Fruit fly (Drosophila melanogaster) whole organism, pupa: ENCODE results near the gene Sec63.

Source experiments
- CG10348 ChIP-seq: fragments of 200-800 bp; sonication (Bioruptor generic); IDR thresholded peaks from 2 replicates; pipeline ENCODE4 v1.3.6; 2022; ENCODE audit warnings: missing biosample characterization, missing genetic modification characterization
- CG12605 ChIP-seq: fragments of 200-800 bp; sonication (Bioruptor generic); IDR thresholded peaks from 2 replicates; pipeline ENCODE4 v1.3.6; 2022; ENCODE audit warnings: missing biosample characterization, missing genetic modification characterization
- CG13204 ChIP-seq: fragments of 200-800 bp; sonication (Bioruptor generic); optimal IDR thresholded peaks from 2 replicates; lab custom pipeline; 2018; ENCODE audit warnings: missing biosample characterization, mild to moderate bottlenecking, missing genetic modification characterization, moderate library complexity
- CG14655 ChIP-seq: fragments of 200-800 bp; sonication (Bioruptor generic); optimal IDR thresholded peaks from 3 replicates; lab custom pipeline; 2017; ENCODE audit warnings: mild to moderate bottlenecking, missing biosample characterization, missing genetic modification reagents, missing genetic modification characterization
- CG15710 ChIP-seq: fragments of 200-800 bp; sonication (Bioruptor generic); optimal IDR thresholded peaks from 2 replicates; lab custom pipeline; 2018; ENCODE audit warnings: missing biosample characterization, mild to moderate bottlenecking, missing genetic modification characterization, moderate library complexity
- CG17806 ChIP-seq: fragments of 200-800 bp; sonication (Bioruptor generic); optimal IDR thresholded peaks from 2 replicates; lab custom pipeline; 2018; ENCODE audit warnings: missing biosample characterization, mild to moderate bottlenecking, missing genetic modification characterization, moderate library complexity
- CG32121 ChIP-seq: fragments of 200-800 bp; sonication (Bioruptor generic); IDR thresholded peaks from 2 replicates; pipeline ENCODE4 v1.3.6; 2022; ENCODE audit warnings: missing biosample characterization, missing genetic modification characterization
- CG8159 ChIP-seq: fragments of 200-800 bp; sonication (Bioruptor generic); optimal IDR thresholded peaks from 3 replicates; lab custom pipeline; 2018; ENCODE audit warnings: missing biosample characterization, mild to moderate bottlenecking, missing genetic modification characterization, moderate library complexity
- CG9948 ChIP-seq: fragments of 200-800 bp; sonication (Bioruptor generic); optimal IDR thresholded peaks from 2 replicates; lab custom pipeline; 2018; ENCODE audit warnings: missing biosample characterization, mild to moderate bottlenecking, missing genetic modification characterization, moderate library complexity
- D1 ChIP-seq: fragments of 200-800 bp; sonication (Bioruptor generic); optimal IDR thresholded peaks from 2 replicates; lab custom pipeline; 2018; ENCODE audit warnings: missing biosample characterization, mild to moderate bottlenecking, missing genetic modification characterization, moderate library complexity
- EcR ChIP-seq: fragments of 200-800 bp; sonication (Bioruptor generic); optimal IDR thresholded peaks from 3 replicates; lab custom pipeline; 2019; ENCODE audit warnings: missing biosample characterization, missing genetic modification characterization, mild to moderate bottlenecking, moderate library complexity, missing genetic modification reagents
- Ets98B ChIP-seq: fragments of 200-800 bp; sonication (Bioruptor generic); IDR thresholded peaks from 2 replicates; pipeline ENCODE4 v1.3.6; 2022; ENCODE audit warnings: missing biosample characterization, missing genetic modification characterization
- Pif1A ChIP-seq: fragments of 200-800 bp; sonication (Bioruptor generic); optimal IDR thresholded peaks from 3 replicates; lab custom pipeline; 2016; ENCODE audit warnings: missing biosample characterization, missing genetic modification characterization
- Pif1B ChIP-seq: fragments of 200-800 bp; sonication (Bioruptor generic); optimal IDR thresholded peaks from 3 replicates; lab custom pipeline; 2016; ENCODE audit warnings: missing biosample characterization, missing genetic modification characterization
- Snoo ChIP-seq: fragments of 200-800 bp; sonication (Bioruptor generic); optimal IDR thresholded peaks from 3 replicates; lab custom pipeline; 2017; ENCODE audit warnings: missing biosample characterization, mild to moderate bottlenecking, missing genetic modification characterization, inconsistent platforms
- fd96Ca ChIP-seq: fragments of 200-800 bp; sonication (Bioruptor generic); IDR thresholded peaks from 3 replicates; pipeline ENCODE4 v1.3.6; 2022; ENCODE audit warnings: missing biosample characterization, missing genetic modification characterization
- gl ChIP-seq: fragments of 200-800 bp; sonication (Bioruptor generic); optimal IDR thresholded peaks from 2 replicates; lab custom pipeline; 2018; ENCODE audit warnings: missing biosample characterization, mild to moderate bottlenecking, missing genetic modification characterization
- rn ChIP-seq: fragments of 200-800 bp; sonication (Bioruptor generic); IDR thresholded peaks from 2 replicates; pipeline ENCODE4 v1.3.6; 2022; ENCODE audit warnings: missing biosample characterization, missing genetic modification characterization

Gene Sec63

DNA sequence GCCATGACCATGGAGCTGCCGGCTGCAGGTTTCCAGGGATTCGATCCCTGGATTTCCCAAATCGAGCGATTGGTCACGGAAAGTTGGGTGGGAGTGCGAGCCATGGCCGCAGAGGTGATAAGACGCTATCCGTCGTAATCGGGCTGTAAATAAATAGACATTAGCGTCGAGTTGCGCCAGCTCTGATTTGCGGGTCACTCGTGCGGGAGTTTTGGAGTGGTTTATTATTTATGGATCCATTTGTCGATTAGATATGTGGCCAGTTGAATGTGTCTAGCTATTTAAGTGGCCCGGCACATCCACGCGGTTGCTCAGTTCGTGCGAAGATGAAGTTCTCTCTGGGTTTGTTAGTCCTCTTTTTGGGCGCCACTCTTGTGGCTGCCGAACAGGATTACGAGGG, 37.6 kb downstream of the Sec63 start, which contains the start of gene CG8562:
Gene CG8562, plus strand, starts transcription at position 307 of the 400 bp plus-strand sequence.
- TF ChIP-seq CG8159 (tag; lab: Kevin White, UChicago) (no peak), Pif1B (GFP tag; lab: Kevin White, UChicago) (no peak), gl (tag; lab: Kevin White, UChicago) (no peak), CG13204 (no peak), CG9948 (no peak), CG17806 (tag; lab: Kevin White, UChicago) (no peak), Snoo (tag; lab: Kevin White, UChicago) (no peak), CG32121 (GFP tag; lab: Robert Waterston, UW) (no peak), CG12605 (GFP tag; lab: Robert Waterston, UW) (no peak)

DNA sequence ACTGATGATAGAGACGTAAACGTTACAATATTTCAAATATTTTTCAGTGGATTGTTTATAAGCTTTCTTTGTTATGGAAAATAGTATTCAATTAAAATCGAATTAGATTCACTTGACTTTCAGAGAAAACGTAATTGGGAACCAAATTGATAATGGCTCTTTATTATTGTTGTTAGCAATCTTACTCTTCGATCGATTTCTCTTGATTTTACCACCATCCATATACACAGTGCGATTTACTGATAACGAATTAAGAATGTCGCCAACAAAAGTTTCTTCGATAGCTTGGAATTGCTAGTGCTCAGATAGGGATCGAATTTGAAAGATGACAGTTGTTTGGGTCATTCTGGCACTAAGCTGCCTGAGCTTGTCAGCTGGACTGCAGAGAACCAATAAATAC, 39.4 kb downstream of the Sec63 start, which contains the start of gene CG18417:
Gene CG18417, plus strand, starts transcription at position 301 of the 400 bp plus-strand sequence.
- TF ChIP-seq Ets98B, result no peak
- TF ChIP-seq Pif1B (GFP tag; lab: Kevin White, UChicago), result no peak
- TF ChIP-seq CG14655 (GFP tag; lab: Kevin White, UChicago), result no peak
- TF ChIP-seq CG12605 (GFP tag; lab: Robert Waterston, UW), result no peak
- TF ChIP-seq CG8159 (tag; lab: Kevin White, UChicago), result no peak
- no peak for TF ChIP-seq gl (tag; lab: Kevin White, UChicago)
- TF ChIP-seq EcR (GFP tag; lab: Kevin White, UChicago), result no peak
- TF ChIP-seq D1 (tag; lab: Kevin White, UChicago), result no peak
- TF ChIP-seq rn (GFP tag; lab: Robert Waterston, UW), result no peak
- TF ChIP-seq CG15710 (tag; lab: Kevin White, UChicago), result no peak
- TF ChIP-seq CG10348 (GFP tag; lab: Robert Waterston, UW), result no peak
- TF ChIP-seq CG9948, result no peak

DNA sequence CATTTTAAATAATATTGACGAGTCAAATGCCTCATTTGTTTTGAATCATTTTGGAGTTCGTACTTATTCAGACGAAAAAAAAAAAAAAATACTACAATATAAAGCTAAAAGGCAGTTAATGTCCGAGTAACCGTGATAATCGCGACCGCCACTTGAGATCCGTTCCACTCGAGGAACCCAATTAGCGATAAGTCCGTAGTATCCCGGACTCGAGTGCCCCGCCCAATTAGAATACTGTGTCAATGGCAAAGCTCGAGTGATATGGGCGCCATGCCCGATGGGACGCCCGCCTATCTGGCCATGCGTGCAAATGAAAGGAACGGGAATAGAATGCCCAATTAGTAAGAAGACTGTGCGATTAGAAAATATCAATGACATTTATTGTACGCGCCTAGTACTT, 41.6 kb downstream of the Sec63 start:
- TF ChIP-seq fd96Ca (GFP tag; lab: Robert Waterston, UW) (no peak), CG12605 (GFP tag; lab: Robert Waterston, UW) (no peak)
- TF ChIP-seq, all 21 proteins: peak for 0

dm6 chr3L:7404081-7404480, 43.7 kb downstream of the Sec63 start, which contains the start of gene CG8560:
Gene CG8560 (minus strand): TSS chr3L:7404181.
- TF ChIP-seq Pif1A (GFP tag; lab: Kevin White, UChicago) (no peak), rn (GFP tag; lab: Robert Waterston, UW) (no peak), CG15710 (tag; lab: Kevin White, UChicago) (no peak), CG13204 (no peak)
